Worm (Caenorhabditis elegans) whole organism, midembryonic: ENCODE data around the gene C18F10.2.

Experiments used
- flt-1 ChIP-seq: fragments of 200-800 bp; sonication (Bioruptor generic); IDR thresholded peaks from 2 replicates; pipeline ENCODE4 v1.3.6; 2022; ENCODE audit warnings: missing genetic modification characterization, missing compliant biosample characterization
- klf-2 ChIP-seq: fragments of 200-800 bp; sonication (Bioruptor generic); conservative IDR thresholded peaks from 2 replicates; pipeline ENCODE4 v1.3.6; 2022; ENCODE audit warnings: missing genetic modification reagents, missing genetic modification characterization, missing compliant biosample characterization
- ref-1 ChIP-seq: fragments of 200-800 bp; sonication (Bioruptor generic); conservative IDR thresholded peaks from 2 replicates; pipeline ENCODE4 v1.3.6; 2022; ENCODE audit warnings: missing genetic modification reagents, missing genetic modification characterization, missing compliant biosample characterization
- ztf-23 ChIP-seq: fragments of 200-800 bp; sonication (Bioruptor generic); IDR thresholded peaks from 2 replicates; pipeline ENCODE4 v1.3.6; 2022; ENCODE audit warnings: missing genetic modification reagents, missing genetic modification characterization, missing compliant biosample characterization

DNA sequence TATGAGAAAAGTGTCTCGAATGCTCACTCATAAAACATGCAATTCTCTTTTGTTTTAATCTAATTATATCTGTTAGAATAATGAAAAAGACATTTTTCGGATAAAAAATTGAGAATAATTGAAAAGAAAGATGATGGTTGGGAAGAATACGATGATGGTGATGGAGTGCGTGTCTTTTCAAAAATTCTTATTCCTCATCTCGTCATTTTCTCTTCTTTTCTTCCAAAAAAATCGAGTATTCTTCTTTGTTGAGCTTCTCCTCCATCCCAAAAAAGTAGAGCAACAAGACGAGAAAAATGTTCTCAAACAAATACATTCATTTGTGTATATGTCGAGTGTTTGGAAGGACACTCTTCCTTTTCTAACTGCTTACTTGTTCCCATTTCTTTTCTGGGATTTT is 24.6 kb downstream of the C18F10.2 start:
- TF ChIP-seq flt-1 (no peak), ztf-23 (GFP tag; lab: Robert Waterston, UW) (no peak), ref-1 (GFP tag; lab: Robert Waterston, UW) (no peak), klf-2 (GFP tag; lab: Robert Waterston, UW) (no peak)
